Fruit fly (Drosophila melanogaster) whole organism, embryonic: Measurements from ENCODE around the gene Cp36.

Source experiments
- Atf6 ChIP-seq: fragments of 200-800 bp; sonication (Bioruptor generic); IDR thresholded peaks from 2 replicates; pipeline ENCODE4 v1.3.6; 2022; ENCODE audit warnings: missing biosample characterization, missing genetic modification characterization
- BEAF-32 ChIP-seq: fragments of 200-800 bp; sonication (Bioruptor generic); optimal IDR thresholded peaks from 3 replicates; lab custom pipeline; 2017; ENCODE audit warnings: missing biosample characterization, missing genetic modification characterization, mild to moderate bottlenecking, moderate library complexity, missing genetic modification reagents
- CG12071 ChIP-seq: fragments of 200-800 bp; sonication (Bioruptor generic); optimal IDR thresholded peaks from 3 replicates; lab custom pipeline; 2018; ENCODE audit warnings: missing biosample characterization, mild to moderate bottlenecking, missing genetic modification characterization
- CG13296 ChIP-seq: fragments of 200-800 bp; sonication (Bioruptor generic); optimal IDR thresholded peaks from 3 replicates; lab custom pipeline; 2018; ENCODE audit warnings: missing biosample characterization, mild to moderate bottlenecking, missing genetic modification characterization
- CG15601 ChIP-seq: fragments of 200-800 bp; sonication (Bioruptor generic); optimal IDR thresholded peaks from 3 replicates; lab custom pipeline; 2019; ENCODE audit warnings: missing biosample characterization, mild to moderate bottlenecking, missing genetic modification characterization, moderate library complexity
- CG15696 ChIP-seq: fragments of 200-800 bp; sonication (Bioruptor generic); optimal IDR thresholded peaks from 2 replicates; lab custom pipeline; 2019; ENCODE audit warnings: missing biosample characterization, mild to moderate bottlenecking, missing genetic modification characterization, moderate library complexity
- CG17361 ChIP-seq: fragments of 200-800 bp; sonication (Bioruptor generic); IDR thresholded peaks from 3 replicates; pipeline ENCODE4 v1.3.6; 2022; ENCODE audit warnings: missing biosample characterization, missing genetic modification characterization
- CG17829 ChIP-seq: fragments of 200-800 bp; optimal IDR thresholded peaks from 2 replicates; lab custom pipeline; 2019; ENCODE audit warnings: missing biosample characterization, mild to moderate bottlenecking, missing genetic modification characterization, moderate library complexity
- CG18476 ChIP-seq: fragments of 200-800 bp; sonication (Bioruptor generic); optimal IDR thresholded peaks from 2 replicates; lab custom pipeline; 2016; ENCODE audit warnings: missing biosample characterization, mild to moderate bottlenecking, missing genetic modification characterization
- CG2116 ChIP-seq: fragments of 200-800 bp; sonication (Bioruptor generic); optimal IDR thresholded peaks from 3 replicates; lab custom pipeline; 2018; ENCODE audit warnings: missing biosample characterization, mild to moderate bottlenecking, missing genetic modification characterization
- CG32767 ChIP-seq: fragments of 200-800 bp; sonication (Bioruptor generic); IDR thresholded peaks from 2 replicates; pipeline ENCODE4 v1.3.6; 2022; ENCODE audit warnings: missing biosample characterization, missing genetic modification characterization
- CG34422 ChIP-seq: fragments of 200-800 bp; sonication (Bioruptor generic); IDR thresholded peaks from 3 replicates; pipeline ENCODE4 v1.3.6; 2022; ENCODE audit warnings: missing biosample characterization, missing genetic modification characterization
- CG6854 ChIP-seq: fragments of 200-800 bp; sonication (Bioruptor generic); optimal IDR thresholded peaks from 3 replicates; lab custom pipeline; 2017; ENCODE audit warnings: missing biosample characterization, mild to moderate bottlenecking, missing genetic modification characterization
- CG7928 ChIP-seq: fragments of 200-800 bp; sonication (Bioruptor generic); optimal IDR thresholded peaks from 2 replicates; lab custom pipeline; 2017; ENCODE audit warnings: missing biosample characterization, mild to moderate bottlenecking, missing genetic modification characterization
- CG8388 ChIP-seq: fragments of 200-800 bp; sonication (Bioruptor generic); optimal IDR thresholded peaks from 2 replicates; lab custom pipeline; 2019; ENCODE audit warnings: missing biosample characterization, mild to moderate bottlenecking, missing genetic modification characterization, moderate library complexity
- CHES-1-like ChIP-seq: fragments of 200-800 bp; sonication (Bioruptor generic); optimal IDR thresholded peaks from 2 replicates; lab custom pipeline; 2016; ENCODE audit warnings: missing biosample characterization, missing genetic modification characterization
- Dp ChIP-seq: fragments of 200-800 bp; sonication (Bioruptor generic); optimal IDR thresholded peaks from 2 replicates; lab custom pipeline; 2018; ENCODE audit warnings: missing biosample characterization, mild to moderate bottlenecking, missing genetic modification characterization, moderate library complexity
- HLH54F ChIP-seq: fragments of 200-800 bp; sonication (Bioruptor generic); optimal IDR thresholded peaks from 3 replicates; lab custom pipeline; 2016; ENCODE audit warnings: missing biosample characterization, missing genetic modification characterization
- Hey ChIP-seq: fragments of 200-800 bp; sonication (Bioruptor generic); optimal IDR thresholded peaks from 3 replicates; lab custom pipeline; 2018; ENCODE audit warnings: missing biosample characterization, mild to moderate bottlenecking, missing genetic modification characterization
- Hr3 ChIP-seq: fragments of 200-800 bp; sonication (Bioruptor generic); optimal IDR thresholded peaks from 3 replicates; lab custom pipeline; 2016; ENCODE audit warnings: missing biosample characterization, missing genetic modification characterization
- Mad ChIP-seq: fragments of 200-800 bp; sonication (Bioruptor generic); optimal IDR thresholded peaks from 2 replicates; lab custom pipeline; 2016; ENCODE audit warnings: missing biosample characterization, missing genetic modification characterization
- Med ChIP-seq: fragments of 200-800 bp; sonication (Bioruptor generic); peaks from one replicate; lab custom pipeline; 2016; ENCODE audit warnings: missing biosample characterization, missing genetic modification characterization, mild to moderate bottlenecking, inconsistent platforms, moderate library complexity
- NFAT ChIP-seq: fragments of 200-800 bp; sonication (Bioruptor generic); IDR thresholded peaks from 2 replicates; pipeline ENCODE4 v1.3.6; 2022; ENCODE audit warnings: missing biosample characterization, missing genetic modification characterization
- Opbp ChIP-seq: fragments of 200-800 bp; sonication (Bioruptor generic); IDR thresholded peaks from 3 replicates; pipeline ENCODE4 v1.3.6; 2022; ENCODE audit warnings: missing biosample characterization, missing genetic modification characterization; ENCODE audit not compliant: partially characterized antibody
- PHDP ChIP-seq: fragments of 200-800 bp; sonication (Bioruptor generic); optimal IDR thresholded peaks from 3 replicates; lab custom pipeline; 2018; ENCODE audit warnings: missing biosample characterization, mild to moderate bottlenecking, missing genetic modification characterization, moderate library complexity
- Poxn ChIP-seq: fragments of 200-800 bp; sonication (Bioruptor generic); IDR thresholded peaks from 2 replicates; pipeline ENCODE4 v1.3.6; 2022; ENCODE audit warnings: missing biosample characterization, missing genetic modification characterization
- Stat92E ChIP-seq, 3 experiments: fragments of >200 bp in 2 of 3; fragments of 200-800 bp in 1 of 3; sonication (Bioruptor generic) in 1 of 3; optimal IDR thresholded peaks; 2 replicates each; lab custom pipeline; 2017 to 2019; ENCODE audit warnings: missing biosample characterization in 3 of 3, missing genetic modification characterization in 3 of 3, mild to moderate bottlenecking in 1 of 3, moderate library complexity in 1 of 3
- Trl ChIP-seq, 3 experiments: fragments of >200 bp in 2 of 3; fragments of 200-800 bp in 1 of 3; sonication (Bioruptor generic) in 1 of 3; optimal IDR thresholded peaks; 2 replicates in 1 of 3; 3 replicates in 2 of 3; lab custom pipeline; 2016 to 2017; ENCODE audit warnings: missing biosample characterization in 1 of 3, missing genetic modification characterization in 1 of 3
- YL-1 ChIP-seq: fragments of 200-800 bp; sonication (Bioruptor generic); optimal IDR thresholded peaks from 3 replicates; lab custom pipeline; 2017; ENCODE audit warnings: missing biosample characterization, mild to moderate bottlenecking, missing genetic modification characterization
- abd-A ChIP-seq: fragments of 200-800 bp; sonication (Bioruptor generic); optimal IDR thresholded peaks from 3 replicates; lab custom pipeline; 2019; ENCODE audit warnings: missing biosample characterization, mild to moderate bottlenecking, missing genetic modification characterization, moderate library complexity
- caup ChIP-seq: fragments of 200-800 bp; sonication (Bioruptor generic); optimal IDR thresholded peaks from 3 replicates; lab custom pipeline; 2017; ENCODE audit warnings: missing biosample characterization, mild to moderate bottlenecking, missing genetic modification characterization, moderate library complexity; ENCODE audit not compliant: severe bottlenecking
- dm ChIP-seq: fragments of 200-800 bp; sonication (Bioruptor generic); optimal IDR thresholded peaks from 3 replicates; lab custom pipeline; 2016; ENCODE audit warnings: missing biosample characterization, missing genetic modification characterization
- dmrt11E ChIP-seq: fragments of 200-800 bp; sonication (Bioruptor generic); optimal IDR thresholded peaks from 3 replicates; lab custom pipeline; 2018; ENCODE audit warnings: missing biosample characterization, mild to moderate bottlenecking, missing genetic modification characterization, moderate library complexity
- fd3F ChIP-seq: fragments of 200-800 bp; sonication (Bioruptor generic); optimal IDR thresholded peaks from 2 replicates; lab custom pipeline; 2018; ENCODE audit warnings: missing biosample characterization, mild to moderate bottlenecking, missing genetic modification characterization, moderate library complexity
- fru ChIP-seq: fragments of >200 bp; optimal IDR thresholded peaks from 2 replicates; lab custom pipeline; 2017
- ftz-f1 ChIP-seq: fragments of 200-800 bp; sonication (Bioruptor generic); optimal IDR thresholded peaks from 2 replicates; lab custom pipeline; 2016; ENCODE audit warnings: missing biosample characterization, missing genetic modification characterization
- fu2 ChIP-seq: fragments of 200-800 bp; sonication (Bioruptor generic); optimal IDR thresholded peaks from 2 replicates; lab custom pipeline; 2016; ENCODE audit warnings: missing biosample characterization, missing genetic modification characterization
- gfzf ChIP-seq: fragments of 200-800 bp; sonication (Bioruptor generic); optimal IDR thresholded peaks from 2 replicates; lab custom pipeline; 2016; ENCODE audit warnings: missing biosample characterization, mild to moderate bottlenecking, missing genetic modification characterization, moderate library complexity
- hkb ChIP-seq, 2 experiments: fragments of 200-800 bp in 1 of 2; fragments of >200 bp in 1 of 2; sonication (Bioruptor generic) in 1 of 2; IDR thresholded peaks in 1 of 2; optimal IDR thresholded peaks in 1 of 2; 2 replicates each; pipeline versions ENCODE4 v1.3.6 to Lab custom; 2017 to 2022; ENCODE audit warnings: missing biosample characterization in 1 of 2, missing genetic modification characterization in 1 of 2
- ken ChIP-seq: fragments of 200-800 bp; sonication (Bioruptor generic); IDR thresholded peaks from 3 replicates; pipeline ENCODE4 v1.3.6; 2022; ENCODE audit warnings: missing biosample characterization, missing genetic modification characterization
- lbe ChIP-seq: fragments of 200-800 bp; sonication (Bioruptor generic); optimal IDR thresholded peaks from 2 replicates; lab custom pipeline; 2016; ENCODE audit warnings: missing biosample characterization, mild to moderate bottlenecking, missing genetic modification characterization
- lilli ChIP-seq: fragments of 200-800 bp; sonication (Bioruptor generic); optimal IDR thresholded peaks from 3 replicates; lab custom pipeline; 2016; ENCODE audit warnings: missing biosample characterization, missing genetic modification characterization
- pb ChIP-seq: fragments of 200-800 bp; sonication (Bioruptor generic); optimal IDR thresholded peaks from 3 replicates; lab custom pipeline; 2016; ENCODE audit warnings: missing biosample characterization, missing genetic modification characterization
- pho ChIP-seq: fragments of 200-800 bp; sonication (Bioruptor generic); optimal IDR thresholded peaks from 2 replicates; lab custom pipeline; 2016; ENCODE audit warnings: missing biosample characterization, missing genetic modification characterization
- prd ChIP-seq, 3 experiments: fragments of >200 bp in 2 of 3; fragments of 200-800 bp in 1 of 3; sonication (Bioruptor generic) in 1 of 3; optimal IDR thresholded peaks in 2 of 3; IDR thresholded peaks in 1 of 3; 2 replicates in 2 of 3; 3 replicates in 1 of 3; pipeline versions ENCODE4 v1.3.6 to Lab custom; 2017 to 2022; ENCODE audit warnings: missing biosample characterization in 1 of 3, missing genetic modification characterization in 1 of 3
- pzg ChIP-seq: fragments of 200-800 bp; sonication (Bioruptor generic); optimal IDR thresholded peaks from 3 replicates; lab custom pipeline; 2018; ENCODE audit warnings: missing biosample characterization, mild to moderate bottlenecking, missing genetic modification characterization, moderate library complexity
- stwl ChIP-seq: fragments of 200-800 bp; sonication (Bioruptor generic); optimal IDR thresholded peaks from 3 replicates; lab custom pipeline; 2018; ENCODE audit warnings: missing biosample characterization, mild to moderate bottlenecking, missing genetic modification characterization, moderate library complexity

Cp36 gene

dm6 chrX:8436656-8437284 is 42.3 kb upstream of the Cp36 start, which contains the start of gene CG1440 (continued):
- peak; percentile 84 for TF ChIP-seq pzg
- no peak for TF ChIP-seq fd3F (GFP tag; lab: Kevin White, UChicago)
- TF ChIP-seq HLH54F (GFP tag; lab: Kevin White, UChicago) = peak; percentile 40
- TF ChIP-seq stwl (tag; lab: Kevin White, UChicago) = peak; percentile 39
- peak; percentile 91 for TF ChIP-seq Med
- TF ChIP-seq abd-A (tag; lab: Kevin White, UChicago) = no peak
- peak; percentile 41 for TF ChIP-seq lbe (GFP tag; lab: Kevin White, UChicago)
- TF ChIP-seq pb (GFP tag; lab: Kevin White, UChicago) = no peak
- peak in 1 of 3 experiments; percentile 59 for TF ChIP-seq Stat92E (GFP tag; optimal IDR thresholded peaks at IDR 0.05; lab: Kevin White, UChicago)
- TF ChIP-seq CG2116 (GFP tag; lab: Kevin White, UChicago) = peak; percentile 44
- TF ChIP-seq gfzf = peak; percentile 75
- peak; percentile 43; the same call in 2 of the 3 replicates for TF ChIP-seq CG17361 (GFP tag; lab: Robert Waterston, UW)
- no peak for TF ChIP-seq NFAT (GFP tag; lab: Robert Waterston, UW)
- 0 out of 3 replicates have a peak, but pooled peaks have one; percentile 15 for TF ChIP-seq Opbp (GFP tag; lab: Robert Waterston, UW)
- no peak for TF ChIP-seq CHES-1-like (GFP tag; lab: Kevin White, UChicago)
- peak; percentile 32 for TF ChIP-seq dm (GFP tag; lab: Kevin White, UChicago)
- peak; percentile 29 for TF ChIP-seq CG15601 (tag; lab: Kevin White, UChicago)
- peak; percentile 16 for TF ChIP-seq CG17829 (tag; lab: Kevin White, UChicago)
- TF ChIP-seq ken (GFP tag; lab: Robert Waterston, UW) = no peak
- TF ChIP-seq Mad (GFP tag; lab: Kevin White, UChicago) = peak; percentile 4
- TF ChIP-seq Poxn (GFP tag; lab: Robert Waterston, UW) = no peak
- TF ChIP-seq Hey (tag; lab: Kevin White, UChicago) = no peak
- peak; percentile 33 for TF ChIP-seq YL-1 (GFP tag; lab: Kevin White, UChicago)
- no peak for TF ChIP-seq CG12071 (GFP tag; lab: Kevin White, UChicago)
- peak; percentile 34 for TF ChIP-seq CG15696
- peak; percentile 8 for TF ChIP-seq caup (GFP tag; lab: Kevin White, UChicago)
- TF ChIP-seq CG34422 = 0 out of 3 replicates have a peak, but pooled peaks have one; percentile 40
- no peak for TF ChIP-seq hkb (optimal IDR thresholded peaks at IDR 0.05; lab: Kevin White, UChicago)
- TF ChIP-seq hkb (GFP tag; IDR thresholded peaks at IDR 0.05; lab: Robert Waterston, UW) = peak; percentile 47; the same call in 1 of the 2 replicates
- peak; percentile 28 for TF ChIP-seq lilli
- 0 out of 2 replicates have a peak, but pooled peaks have one; percentile 24 for TF ChIP-seq CG32767 (GFP tag; lab: Robert Waterston, UW)
- peak; percentile 25 for TF ChIP-seq Hr3 (GFP tag; lab: Kevin White, UChicago)
- TF ChIP-seq CG7928 (GFP tag; lab: Kevin White, UChicago) = peak; percentile 29
- peak; percentile 62 for TF ChIP-seq Dp (GFP tag; lab: Kevin White, UChicago)
- 0 out of 2 replicates have a peak, but pooled peaks have one; percentile 5 for TF ChIP-seq Atf6
- peak; percentile 9 for TF ChIP-seq CG18476 (GFP tag; lab: Kevin White, UChicago)
- no peak for TF ChIP-seq ftz-f1
- TF ChIP-seq Trl (optimal IDR thresholded peaks at IDR 0.05; lab: Kevin White, UChicago) = no peak
- TF ChIP-seq Trl (GFP tag; optimal IDR thresholded peaks at IDR 0.05; lab: Kevin White, UChicago) = peak; percentile 10
- TF ChIP-seq dmrt11E (tag; lab: Kevin White, UChicago) = peak; percentile 24
- no peak for TF ChIP-seq prd (optimal IDR thresholded peaks at IDR 0.05; lab: Kevin White, UChicago)
- TF ChIP-seq prd (GFP tag; IDR thresholded peaks at IDR 0.05; lab: Robert Waterston, UW) = 0 out of 3 replicates have a peak, but pooled peaks have one; percentile 29
- no peak for TF ChIP-seq CG8388 (GFP tag; lab: Kevin White, UChicago)
- TF ChIP-seq CG6854 = no peak
- TF ChIP-seq CG13296 (GFP tag; lab: Kevin White, UChicago) = no peak
- peak; percentile 62 for TF ChIP-seq BEAF-32
- no peak for TF ChIP-seq fru
- peak; percentile 11 for TF ChIP-seq fu2 (GFP tag; lab: Kevin White, UChicago)
- TF ChIP-seq pho (GFP tag; lab: Kevin White, UChicago) = peak; percentile 28
- TF ChIP-seq PHDP (tag; lab: Kevin White, UChicago) = peak; percentile 48
